Worm (Caenorhabditis elegans): ENCODE measurements around the gene C32D5.7.

- TF ChIP-seq dao-5 (tag; optimal IDR thresholded peaks at IDR 0.05) (no peak), W03F9.2 (tag; optimal IDR thresholded peaks at IDR 0.05) (no peak), him-1 (tag; optimal IDR thresholded peaks at IDR 0.05) (no peak)
Observed at ce11 chrII:6292527-6292926, 47.3 kb downstream of the C32D5.7 start, which contains the start of gene nyn-3.
